Fruit fly (Drosophila melanogaster) S2 (cell line): Measurements from ENCODE around the gene CG15747.

Experiments used
- CG8478 ChIP-seq: fragments of >200 bp; optimal IDR thresholded peaks from 2 replicates; lab custom pipeline; 2018
- CTCF ChIP-seq, 2 experiments: fragments of >200 bp; optimal IDR thresholded peaks; 2 replicates each; lab custom pipeline; 2018

dm6 chrX:13370826-13371703 lies 32.9 kb downstream of the CG15747 start:
- no peak for TF ChIP-seq CTCF (optimal IDR thresholded peaks at IDR 0.05; lab: Kevin White, UChicago)
- no peak for TF ChIP-seq CG8478 (lab: Kevin White, UChicago)
